Fruit fly (Drosophila melanogaster): ENCODE measurements around the gene CG45071.
A peak's percentile ranks its signal among the peaks of the same experiment; 100 is the strongest.

Gene CG45071

dm6 chr3L:15141118-15142003, 35.7 kb downstream of the CG45071 start (continued):
- peak; percentile 96 for TF ChIP-seq Sry-β (GFP tag; optimal IDR thresholded peaks at IDR 0.05)
- TF ChIP-seq kah (GFP tag; optimal IDR thresholded peaks at IDR 0.05): peak; percentile 0
- TF ChIP-seq CG2116 (GFP tag; optimal IDR thresholded peaks at IDR 0.05): peak; percentile 2
- TF ChIP-seq sisA (GFP tag; IDR thresholded peaks at IDR 0.05): no peak; the same call in none of the 2 replicates
- peak; percentile 53 for TF ChIP-seq Med (GFP tag)
- TF ChIP-seq D19B (GFP tag; optimal IDR thresholded peaks at IDR 0.05): no peak
- TF ChIP-seq CG9727 (GFP tag; optimal IDR thresholded peaks at IDR 0.05): peak; percentile 31
- no peak for TF ChIP-seq tna (GFP tag; IDR thresholded peaks at IDR 0.05; ENCODE audit: partially characterized antibody)
- peak; percentile 48 for TF ChIP-seq CG2678 (tag; optimal IDR thresholded peaks at IDR 0.05)
- TF ChIP-seq pfk (GFP tag; optimal IDR thresholded peaks at IDR 0.05): no peak
- TF ChIP-seq CG10654 (GFP tag; optimal IDR thresholded peaks at IDR 0.05): no peak
- TF ChIP-seq pros (GFP tag; optimal IDR thresholded peaks at IDR 0.05): peak; percentile 81
- TF ChIP-seq CG12659 (GFP tag; optimal IDR thresholded peaks at IDR 0.05): peak; percentile 2
- no peak for TF ChIP-seq pzg (GFP tag; optimal IDR thresholded peaks at IDR 0.05)
- peak; percentile 49; the same call in 2 of the 3 replicates for TF ChIP-seq Aef1 (GFP tag; IDR thresholded peaks at IDR 0.05)
- no peak for TF ChIP-seq hbn (GFP tag; IDR thresholded peaks at IDR 0.05; ENCODE audit: partially characterized antibody)
- no peak for TF ChIP-seq CG13123 (GFP tag; optimal IDR thresholded peaks at IDR 0.05)
- TF ChIP-seq Ssrp (tag; optimal IDR thresholded peaks at IDR 0.05): peak; percentile 30
- TF ChIP-seq Rx (GFP tag; IDR thresholded peaks at IDR 0.05): peak; percentile 46; the same call in 1 of the 2 replicates
- no peak for TF ChIP-seq Myb (GFP tag; optimal IDR thresholded peaks at IDR 0.05)
- no peak for TF ChIP-seq dmrt99B (tag; optimal IDR thresholded peaks at IDR 0.05)
- peak; percentile 60 for TF ChIP-seq slbo (GFP tag; IDR thresholded peaks at IDR 0.05)
- no peak for TF ChIP-seq CG4404 (GFP tag; IDR thresholded peaks at IDR 0.05)
- peak; percentile 63; the same call in 1 of the 3 replicates for TF ChIP-seq ken (GFP tag; IDR thresholded peaks at IDR 0.05)
- no peak for TF ChIP-seq CG33213 (GFP tag; optimal IDR thresholded peaks at IDR 0.05)
- TF ChIP-seq prd (optimal IDR thresholded peaks at IDR 0.05): no peak
- TF ChIP-seq prd (GFP tag; IDR thresholded peaks at IDR 0.05): peak; percentile 45; the same call in 2 of the 3 replicates
- TF ChIP-seq CG3407 (GFP tag; optimal IDR thresholded peaks at IDR 0.05): no peak
- TF ChIP-seq Oaz (GFP tag; IDR thresholded peaks at IDR 0.05): no peak
- TF ChIP-seq sr (GFP tag; IDR thresholded peaks at IDR 0.05): no peak
- peak; percentile 20 for TF ChIP-seq Nf-YC (tag; optimal IDR thresholded peaks at IDR 0.05)
- TF ChIP-seq Trl (optimal IDR thresholded peaks at IDR 0.05): peak; percentile 55 to 71
- no peak for TF ChIP-seq Trl (GFP tag; optimal IDR thresholded peaks at IDR 0.05)
- peak; percentile 26 for TF ChIP-seq CG1603 (tag; optimal IDR thresholded peaks at IDR 0.05)
- peak; percentile 16 for TF ChIP-seq phol (tag; optimal IDR thresholded peaks at IDR 0.05)
- peak; percentile 83 for TF ChIP-seq row (GFP tag; IDR thresholded peaks at IDR 0.05)
- TF ChIP-seq Awh (GFP tag; IDR thresholded peaks at IDR 0.05): no peak
- no peak for TF ChIP-seq ATbp (GFP tag; optimal IDR thresholded peaks at IDR 0.05)
- TF ChIP-seq CG8089 (GFP tag; optimal IDR thresholded peaks at IDR 0.05): no peak
- TF ChIP-seq CG31365 (tag; optimal IDR thresholded peaks at IDR 0.05): no peak
- TF ChIP-seq gfzf (GFP tag; optimal IDR thresholded peaks at IDR 0.05): peak; percentile 3
- TF ChIP-seq sqz (GFP tag; optimal IDR thresholded peaks at IDR 0.05): peak; percentile 95
- TF ChIP-seq CG10543 (GFP tag; optimal IDR thresholded peaks at IDR 0.05): no peak
- no peak for TF ChIP-seq HHEX (GFP tag; optimal IDR thresholded peaks at IDR 0.05)
- peak; percentile 19 for TF ChIP-seq Hmr (GFP tag; optimal IDR thresholded peaks at IDR 0.05)
- TF ChIP-seq crp (GFP tag; optimal IDR thresholded peaks at IDR 0.05): no peak
- TF ChIP-seq mirr (GFP tag; optimal IDR thresholded peaks at IDR 0.05): peak; percentile 41
- TF ChIP-seq CG18262 (tag; optimal IDR thresholded peaks at IDR 0.05): peak; percentile 33
- TF ChIP-seq CG32532 (GFP tag; IDR thresholded peaks at IDR 0.05): peak; percentile 55; the same call in 1 of the 2 replicates

All from whole organism, embryonic.